Worm (Caenorhabditis elegans) whole organism, L4 larva: ENCODE measurements around the gene grl-11.

Source experiments
- F49E8.2 ChIP-seq: sonication (generic microtip); optimal IDR thresholded peaks from 2 replicates; lab custom pipeline; 2016; ENCODE audit warnings: missing compliant biosample characterization, mild to moderate bottlenecking, missing genetic modification characterization, borderline replicate concordance
- ama-1 ChIP-seq: fragments of 150-350 bp; optimal IDR thresholded peaks from 2 replicates; lab custom pipeline; 2014; ENCODE audit warnings: inconsistent platforms, mixed read lengths
- daf-19 ChIP-seq: fragments of 200-800 bp; sonication (Bioruptor generic); conservative IDR thresholded peaks from 2 replicates; pipeline ENCODE4 v1.3.6; 2022; ENCODE audit warnings: missing genetic modification characterization, missing compliant biosample characterization
- egl-27 ChIP-seq: sonication (generic microtip); optimal IDR thresholded peaks from 3 replicates; lab custom pipeline; 2017; ENCODE audit warnings: missing biosample characterization, missing genetic modification reagents, missing genetic modification characterization
- fkh-10 ChIP-seq: fragments of 150-350 bp; optimal IDR thresholded peaks from 2 replicates; lab custom pipeline; 2014; ENCODE audit warnings: missing biosample characterization, missing genetic modification reagents, missing genetic modification characterization
- fos-1 ChIP-seq: fragments of 150-350 bp; optimal IDR thresholded peaks from 2 replicates; lab custom pipeline; 2014; ENCODE audit warnings: missing biosample characterization, missing genetic modification characterization
- mxl-2 ChIP-seq: fragments of 200-800 bp; sonication (Bioruptor generic); conservative IDR thresholded peaks from 2 replicates; pipeline ENCODE4 v1.3.6; 2022; ENCODE audit warnings: missing genetic modification reagents, missing genetic modification characterization, missing compliant biosample characterization
- nhr-111 ChIP-seq: fragments of 200-800 bp; sonication (Bioruptor generic); optimal IDR thresholded peaks from 2 replicates; lab custom pipeline; 2018; ENCODE audit warnings: mild to moderate bottlenecking, missing genetic modification characterization, missing compliant biosample characterization

- TF ChIP-seq ama-1 (lab: Kevin White, UChicago) (no peak), mxl-2 (GFP tag; lab: Robert Waterston, UW) (no peak), fos-1 (tag; lab: Kevin White, UChicago) (no peak), F49E8.2 (no peak), egl-27 (tag; lab: Kevin White, UChicago) (no peak), fkh-10 (GFP tag; lab: Kevin White, UChicago) (no peak), daf-19 (no peak), nhr-111 (GFP tag; lab: Kevin White, UChicago) (no peak)
These were observed 48.5 kb downstream of the grl-11 start for ce11 chrIII:9069712-9070111.
